Fruit fly (Drosophila melanogaster) whole organism, adult: ENCODE data around the gene CG34437.

Experiments used
- CG14711 ChIP-seq: fragments of 200-800 bp; sonication (Bioruptor generic); optimal IDR thresholded peaks from 2 replicates; lab custom pipeline; 2018; ENCODE audit warnings: missing biosample characterization, mild to moderate bottlenecking, missing genetic modification characterization, moderate library complexity
- CG33017 ChIP-seq: fragments of 200-800 bp; sonication (Bioruptor generic); optimal IDR thresholded peaks from 2 replicates; lab custom pipeline; 2018; ENCODE audit warnings: missing biosample characterization, mild to moderate bottlenecking, missing genetic modification characterization, moderate library complexity
- CG5204 ChIP-seq: fragments of 200-800 bp; sonication (Bioruptor generic); optimal IDR thresholded peaks from 2 replicates; lab custom pipeline; 2016; ENCODE audit warnings: missing biosample characterization, missing genetic modification characterization
- CG7045 ChIP-seq: fragments of 200-800 bp; sonication (Bioruptor generic); optimal IDR thresholded peaks from 2 replicates; lab custom pipeline; 2017; ENCODE audit warnings: missing biosample characterization, mild to moderate bottlenecking, missing genetic modification characterization
- CG7101 ChIP-seq: fragments of 200-800 bp; sonication (Bioruptor generic); optimal IDR thresholded peaks from 2 replicates; lab custom pipeline; 2018; ENCODE audit warnings: missing biosample characterization, mild to moderate bottlenecking, missing genetic modification characterization, moderate library complexity
- Hr96 ChIP-seq: fragments of 200-800 bp; sonication (Bioruptor generic); optimal IDR thresholded peaks from 2 replicates; lab custom pipeline; 2016; ENCODE audit warnings: missing biosample characterization, missing genetic modification characterization
- bab1 ChIP-seq: fragments of 200-800 bp; sonication (Bioruptor generic); optimal IDR thresholded peaks from 3 replicates; lab custom pipeline; 2019; ENCODE audit warnings: missing biosample characterization, mild to moderate bottlenecking, missing genetic modification characterization, moderate library complexity
- kay ChIP-seq: fragments of 200-800 bp; sonication (Bioruptor generic); peaks from one replicate; lab custom pipeline; 2016; ENCODE audit warnings: missing biosample characterization, missing genetic modification characterization, borderline replicate concordance
- ovo ChIP-seq: fragments of 200-800 bp; sonication (Bioruptor generic); optimal IDR thresholded peaks from 2 replicates; lab custom pipeline; 2016; ENCODE audit warnings: missing biosample characterization, missing genetic modification characterization
- tj ChIP-seq: fragments of 200-800 bp; sonication (Bioruptor generic); optimal IDR thresholded peaks from 3 replicates; lab custom pipeline; 2017; ENCODE audit warnings: missing biosample characterization, mild to moderate bottlenecking, missing genetic modification characterization, moderate library complexity

dm6 chr3R:28327132-28327531, 43.6 kb downstream of the CG34437 start:
- TF ChIP-seq bab1 (GFP tag; lab: Kevin White, UChicago) (no peak), tj (GFP tag; lab: Kevin White, UChicago) (no peak), ovo (GFP tag; lab: Kevin White, UChicago) (no peak), kay (peak; percentile 84), CG14711 (tag; lab: Kevin White, UChicago) (no peak), CG7101 (tag; lab: Kevin White, UChicago) (no peak), Hr96 (GFP tag; lab: Kevin White, UChicago) (no peak), CG5204 (GFP tag; lab: Kevin White, UChicago) (no peak), CG33017 (tag; lab: Kevin White, UChicago) (no peak), CG7045 (no peak)
